Fruit fly (Drosophila melanogaster): ENCODE results near the gene CG14434.

CG14434 gene

DNA sequence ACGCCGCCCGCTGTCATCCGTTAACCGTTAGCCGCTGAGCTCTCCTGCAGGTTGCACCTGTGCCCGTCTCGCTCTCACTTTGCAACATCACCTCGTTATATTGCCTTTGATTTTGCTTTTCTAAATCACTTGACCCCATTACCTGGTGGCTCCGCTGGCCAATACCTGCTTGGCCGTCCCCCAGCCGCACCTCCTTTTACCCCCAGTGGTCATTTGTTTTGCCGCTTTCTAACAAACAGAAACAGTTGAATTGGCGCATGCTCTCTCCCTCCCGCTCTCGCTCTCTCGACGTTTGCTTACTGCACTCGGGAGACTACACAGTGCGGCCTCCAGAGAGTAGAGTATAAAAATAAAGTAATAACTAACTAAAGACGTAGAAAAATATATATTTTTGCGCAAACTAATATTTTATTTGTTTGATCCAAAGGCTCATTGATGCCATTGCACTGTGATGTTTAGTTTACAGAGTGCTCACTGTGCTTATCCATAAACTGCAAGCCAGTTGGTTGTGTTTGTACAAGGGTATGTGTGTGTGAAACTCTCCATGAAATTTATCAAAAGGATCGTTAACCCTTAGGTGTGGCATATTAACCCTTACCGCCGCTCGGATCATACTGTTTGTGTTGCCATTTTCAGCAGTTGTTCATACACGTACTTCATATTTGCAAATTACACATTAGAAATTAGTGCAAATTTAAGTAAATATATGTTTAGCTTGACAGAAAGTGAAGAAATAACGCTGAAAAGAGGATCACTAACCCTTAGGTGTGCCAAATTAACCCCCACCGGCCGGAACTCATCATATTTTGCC lies 62.3 kb downstream of the CG14434 start (continued):
- TF ChIP-seq CG3163 (GFP tag; optimal IDR thresholded peaks at IDR 0.05) (peak; percentile 16), luna (GFP tag; optimal IDR thresholded peaks at IDR 0.05) (no peak), ham (GFP tag; IDR thresholded peaks at IDR 0.05) (no peak), Mad (GFP tag; optimal IDR thresholded peaks at IDR 0.05) (peak; percentile 69), CG7987 (GFP tag; optimal IDR thresholded peaks at IDR 0.05) (peak; percentile 12), esg (GFP tag; conservative IDR thresholded peaks at IDR 0.05) (peak; percentile 85), CG18619 (GFP tag; optimal IDR thresholded peaks at IDR 0.05) (peak; percentile 65), tin (GFP tag; optimal IDR thresholded peaks at IDR 0.05) (peak; percentile 64), pros (GFP tag; optimal IDR thresholded peaks at IDR 0.05) (no peak), abd-A (tag; optimal IDR thresholded peaks at IDR 0.05) (no peak), Kr (GFP tag; optimal IDR thresholded peaks at IDR 0.05) (no peak), CG11093 (GFP tag; IDR thresholded peaks at IDR 0.05) (peak; percentile 80; the same call in 2 of the 3 replicates), Vsx1 (GFP tag; optimal IDR thresholded peaks at IDR 0.05) (no peak), nerfin-1 (tag; optimal IDR thresholded peaks at IDR 0.05) (peak; percentile 64), mam (GFP tag; optimal IDR thresholded peaks at IDR 0.05) (peak; percentile 62), Meics (GFP tag; optimal IDR thresholded peaks at IDR 0.05) (peak; percentile 78), fd96Cb (tag; optimal IDR thresholded peaks at IDR 0.05) (peak; percentile 74), Blimp-1 (GFP tag; optimal IDR thresholded peaks at IDR 0.05) (no peak), ftz-f1 (GFP tag; optimal IDR thresholded peaks at IDR 0.05) (no peak), bcd (GFP tag; optimal IDR thresholded peaks at IDR 0.05) (no peak), Dad (GFP tag; optimal IDR thresholded peaks at IDR 0.05) (peak; percentile 51), pnt (GFP tag; optimal IDR thresholded peaks at IDR 0.05) (peak; percentile 63), CG34422 (GFP tag; IDR thresholded peaks at IDR 0.05) (peak; percentile 87), MBD-R2 (GFP tag; IDR thresholded peaks at IDR 0.05) (peak; percentile 67; the same call in 1 of the 2 replicates), Sry-β (GFP tag; optimal IDR thresholded peaks at IDR 0.05) (no peak), corto (GFP tag; optimal IDR thresholded peaks at IDR 0.05) (peak; percentile 93), Hr39 (optimal IDR thresholded peaks at IDR 0.05) (no peak), cad (GFP tag; optimal IDR thresholded peaks at IDR 0.05) (no peak), ewg (GFP tag; optimal IDR thresholded peaks at IDR 0.05) (peak; percentile 80), CG8944 (GFP tag; optimal IDR thresholded peaks at IDR 0.05) (peak; percentile 43), dysf (GFP tag; IDR thresholded peaks at IDR 0.05) (peak; percentile 87), Oli (tag; optimal IDR thresholded peaks at IDR 0.05) (peak; percentile 79), Atf-2 (GFP tag; optimal IDR thresholded peaks at IDR 0.05) (peak; percentile 76), CG7556 (GFP tag; optimal IDR thresholded peaks at IDR 0.05) (peak; percentile 69), CG14710 (tag; optimal IDR thresholded peaks at IDR 0.05) (peak; percentile 44), CG15601 (tag; optimal IDR thresholded peaks at IDR 0.05) (peak; percentile 64), jumu (GFP tag; optimal IDR thresholded peaks at IDR 0.05) (peak; percentile 55), pum (GFP tag; optimal IDR thresholded peaks at IDR 0.05) (peak; percentile 56), zfh2 (GFP tag; optimal IDR thresholded peaks at IDR 0.05) (peak; percentile 43), gsb (GFP tag; IDR thresholded peaks at IDR 0.05) (peak; percentile 46; the same call in 1 of the 2 replicates), Ssrp (tag; optimal IDR thresholded peaks at IDR 0.05) (peak; percentile 60), NfI (GFP tag; optimal IDR thresholded peaks at IDR 0.05) (peak; percentile 76), ato (GFP tag; IDR thresholded peaks at IDR 0.05; ENCODE audit: partially characterized antibody) (no peak), vvl (GFP tag; IDR thresholded peaks at IDR 0.05) (peak; percentile 95), CG13894 (tag; optimal IDR thresholded peaks at IDR 0.05) (peak; percentile 75), CG10431 (GFP tag; optimal IDR thresholded peaks at IDR 0.05) (no peak), sob (GFP tag; IDR thresholded peaks at IDR 0.05) (peak; percentile 87), chn (GFP tag; optimal IDR thresholded peaks at IDR 0.05) (peak; percentile 84), tio (GFP tag; optimal IDR thresholded peaks at IDR 0.05) (peak; percentile 79)
